Fruit fly (Drosophila melanogaster) whole organism: ENCODE results near the gene FoxL1.

ENCODE experiments used
- CG8478 ChIP-seq: fragments of >200 bp; optimal IDR thresholded peaks from 2 replicates; lab custom pipeline; 2018; ENCODE audit warnings: inconsistent platforms
- usp ChIP-seq: fragments of >200 bp; optimal IDR thresholded peaks from 2 replicates; lab custom pipeline; 2017; ENCODE audit warnings: missing biosample characterization, missing genetic modification characterization, mixed read lengths

- TF ChIP-seq usp (no peak), CG8478 (lab: Kevin White, UChicago) (no peak)
Observed at dm6 chr3L:4070221-4070995, 51.7 kb downstream of the FoxL1 start.
